Fruit fly (Drosophila melanogaster) whole organism, embryonic: ENCODE data around the gene hook.

Source experiments
- Abd-B ChIP-seq: fragments of 200-800 bp; sonication (Bioruptor generic); optimal IDR thresholded peaks from 2 replicates; lab custom pipeline; 2018; ENCODE audit warnings: missing biosample characterization, mild to moderate bottlenecking, missing genetic modification characterization, moderate library complexity
- Asciz ChIP-seq: fragments of 200-800 bp; sonication (Bioruptor generic); optimal IDR thresholded peaks from 2 replicates; lab custom pipeline; 2017; ENCODE audit warnings: missing biosample characterization, mild to moderate bottlenecking, missing genetic modification characterization, missing genetic modification reagents
- Bgb ChIP-seq: fragments of 200-800 bp; sonication (Bioruptor generic); IDR thresholded peaks from 2 replicates; pipeline ENCODE4 v1.3.6; 2022; ENCODE audit warnings: missing biosample characterization, missing genetic modification characterization; ENCODE audit not compliant: partially characterized antibody
- CG10431 ChIP-seq: fragments of 200-800 bp; sonication (Bioruptor generic); optimal IDR thresholded peaks from 3 replicates; lab custom pipeline; 2018; ENCODE audit warnings: missing biosample characterization, mild to moderate bottlenecking, missing genetic modification characterization
- CG12071 ChIP-seq: fragments of 200-800 bp; sonication (Bioruptor generic); optimal IDR thresholded peaks from 3 replicates; lab custom pipeline; 2018; ENCODE audit warnings: missing biosample characterization, mild to moderate bottlenecking, missing genetic modification characterization
- CG13424 ChIP-seq: fragments of 200-800 bp; sonication (Bioruptor generic); optimal IDR thresholded peaks from 2 replicates; lab custom pipeline; 2019; ENCODE audit warnings: missing biosample characterization, mild to moderate bottlenecking, missing genetic modification characterization, moderate library complexity
- CG18476 ChIP-seq: fragments of 200-800 bp; sonication (Bioruptor generic); optimal IDR thresholded peaks from 2 replicates; lab custom pipeline; 2016; ENCODE audit warnings: missing biosample characterization, mild to moderate bottlenecking, missing genetic modification characterization
- CG2199 ChIP-seq: fragments of 200-800 bp; sonication (Bioruptor generic); IDR thresholded peaks from 3 replicates; pipeline ENCODE4 v1.3.6; 2022; ENCODE audit warnings: missing biosample characterization, missing genetic modification characterization
- CG30403 ChIP-seq: fragments of 200-800 bp; sonication (Bioruptor generic); optimal IDR thresholded peaks from 3 replicates; lab custom pipeline; 2016; ENCODE audit warnings: missing biosample characterization, missing genetic modification characterization
- CG3065 ChIP-seq: fragments of 200-800 bp; sonication (Bioruptor generic); optimal IDR thresholded peaks from 2 replicates; lab custom pipeline; 2016; ENCODE audit warnings: missing biosample characterization, missing genetic modification characterization
- CG31388 ChIP-seq: fragments of 200-800 bp; sonication (Bioruptor generic); optimal IDR thresholded peaks from 2 replicates; lab custom pipeline; 2016; ENCODE audit warnings: missing biosample characterization, missing genetic modification characterization
- CG32532 ChIP-seq: fragments of 200-800 bp; sonication (Bioruptor generic); IDR thresholded peaks from 2 replicates; pipeline ENCODE4 v1.3.6; 2022; ENCODE audit warnings: missing biosample characterization, missing genetic modification characterization
- CG33557 ChIP-seq: fragments of 200-800 bp; sonication (Bioruptor generic); optimal IDR thresholded peaks from 2 replicates; lab custom pipeline; 2019; ENCODE audit warnings: missing biosample characterization, mild to moderate bottlenecking, missing genetic modification characterization, moderate library complexity
- CG43689 ChIP-seq: fragments of 200-800 bp; sonication (Bioruptor generic); IDR thresholded peaks from 2 replicates; pipeline ENCODE4 v1.3.6; 2022; ENCODE audit warnings: missing biosample characterization, missing genetic modification characterization
- CG6654 ChIP-seq: fragments of 200-800 bp; sonication (Bioruptor generic); optimal IDR thresholded peaks from 2 replicates; lab custom pipeline; 2017; ENCODE audit warnings: missing biosample characterization, mild to moderate bottlenecking, missing genetic modification characterization
- CG6765 ChIP-seq: fragments of 200-800 bp; sonication (Bioruptor generic); optimal IDR thresholded peaks from 3 replicates; lab custom pipeline; 2017; ENCODE audit warnings: missing biosample characterization, mild to moderate bottlenecking, missing genetic modification characterization
- CG7556 ChIP-seq: fragments of 200-800 bp; sonication (Bioruptor generic); optimal IDR thresholded peaks from 2 replicates; lab custom pipeline; 2017; ENCODE audit warnings: missing biosample characterization, mild to moderate bottlenecking, missing genetic modification characterization
- CG8089 ChIP-seq: fragments of 200-800 bp; sonication (Bioruptor generic); optimal IDR thresholded peaks from 3 replicates; lab custom pipeline; 2016; ENCODE audit warnings: missing biosample characterization, missing genetic modification characterization
- CG8281 ChIP-seq: fragments of 200-800 bp; sonication (Bioruptor generic); optimal IDR thresholded peaks from 2 replicates; lab custom pipeline; 2018; ENCODE audit warnings: missing biosample characterization, mild to moderate bottlenecking, missing genetic modification characterization, moderate library complexity
- CG9215 ChIP-seq: fragments of 200-800 bp; sonication (Bioruptor generic); IDR thresholded peaks from 2 replicates; pipeline ENCODE4 v1.3.6; 2022; ENCODE audit warnings: missing biosample characterization, missing genetic modification characterization
- CG9876 ChIP-seq: fragments of 200-800 bp; sonication (Bioruptor generic); optimal IDR thresholded peaks from 2 replicates; lab custom pipeline; 2016; ENCODE audit warnings: missing biosample characterization, missing genetic modification characterization
- Chrac-16 ChIP-seq: fragments of 200-800 bp; sonication (Bioruptor generic); optimal IDR thresholded peaks from 3 replicates; lab custom pipeline; 2016; ENCODE audit warnings: missing biosample characterization, missing genetic modification characterization
- Doc2 ChIP-seq: fragments of 200-800 bp; sonication (Bioruptor generic); IDR thresholded peaks from 2 replicates; pipeline ENCODE4 v1.3.6; 2022; ENCODE audit warnings: missing biosample characterization, missing genetic modification characterization
- Dref ChIP-seq: fragments of 200-800 bp; sonication (Bioruptor generic); IDR thresholded peaks from 2 replicates; pipeline ENCODE4 v1.3.6; 2022; ENCODE audit warnings: missing biosample characterization, missing genetic modification characterization
- Ets65A ChIP-seq: fragments of 200-800 bp; sonication (Bioruptor generic); peaks from one replicate; lab custom pipeline; 2016; ENCODE audit warnings: missing biosample characterization, missing genetic modification characterization
- Ets97D ChIP-seq: fragments of 200-800 bp; sonication (Bioruptor generic); optimal IDR thresholded peaks from 3 replicates; lab custom pipeline; 2016; ENCODE audit warnings: missing biosample characterization, missing genetic modification characterization
- HLH54F ChIP-seq: fragments of 200-800 bp; sonication (Bioruptor generic); optimal IDR thresholded peaks from 3 replicates; lab custom pipeline; 2016; ENCODE audit warnings: missing biosample characterization, missing genetic modification characterization
- Hey ChIP-seq: fragments of 200-800 bp; sonication (Bioruptor generic); optimal IDR thresholded peaks from 3 replicates; lab custom pipeline; 2018; ENCODE audit warnings: missing biosample characterization, mild to moderate bottlenecking, missing genetic modification characterization
- Meics ChIP-seq: fragments of 200-800 bp; sonication (Bioruptor generic); optimal IDR thresholded peaks from 2 replicates; lab custom pipeline; 2017; ENCODE audit warnings: missing biosample characterization, mild to moderate bottlenecking, missing genetic modification characterization
- NfI ChIP-seq: fragments of 200-800 bp; sonication (Bioruptor generic); optimal IDR thresholded peaks from 3 replicates; lab custom pipeline; 2018; ENCODE audit warnings: missing biosample characterization, mild to moderate bottlenecking, missing genetic modification characterization, moderate library complexity
- Optix ChIP-seq: fragments of 200-800 bp; sonication (Bioruptor generic); IDR thresholded peaks from 3 replicates; pipeline ENCODE4 v1.3.6; 2022; ENCODE audit warnings: missing biosample characterization, missing genetic modification characterization
- Scr ChIP-seq: fragments of 200-800 bp; sonication (Bioruptor generic); IDR thresholded peaks from 2 replicates; pipeline ENCODE4 v1.3.6; 2022; ENCODE audit warnings: missing biosample characterization, missing genetic modification characterization; ENCODE audit not compliant: partially characterized antibody
- Stat92E ChIP-seq, 3 experiments: fragments of >200 bp in 2 of 3; fragments of 200-800 bp in 1 of 3; sonication (Bioruptor generic) in 1 of 3; optimal IDR thresholded peaks; 2 replicates each; lab custom pipeline; 2017 to 2019; ENCODE audit warnings: missing biosample characterization in 3 of 3, missing genetic modification characterization in 3 of 3, mild to moderate bottlenecking in 1 of 3, moderate library complexity in 1 of 3
- chm ChIP-seq: fragments of 200-800 bp; sonication (Bioruptor generic); IDR thresholded peaks from 2 replicates; pipeline ENCODE4 v1.3.6; 2022; ENCODE audit warnings: missing biosample characterization, missing genetic modification characterization
- ci ChIP-seq: fragments of 200-800 bp; sonication (Bioruptor generic); IDR thresholded peaks from 3 replicates; pipeline ENCODE4 v1.3.6; 2022; ENCODE audit warnings: missing biosample characterization, missing genetic modification characterization
- crc ChIP-seq: fragments of 200-800 bp; sonication (Bioruptor generic); optimal IDR thresholded peaks from 2 replicates; lab custom pipeline; 2016; ENCODE audit warnings: missing biosample characterization, missing genetic modification characterization
- dysf ChIP-seq: fragments of 200-800 bp; sonication (Bioruptor generic); IDR thresholded peaks from 3 replicates; pipeline ENCODE4 v1.3.6; 2022; ENCODE audit warnings: missing biosample characterization, missing genetic modification characterization
- ewg ChIP-seq: fragments of 200-800 bp; sonication (Bioruptor generic); optimal IDR thresholded peaks from 3 replicates; lab custom pipeline; 2017; ENCODE audit warnings: mild to moderate bottlenecking, missing biosample characterization, missing genetic modification reagents, missing genetic modification characterization
- gcm2 ChIP-seq: fragments of 200-800 bp; sonication (Bioruptor generic); optimal IDR thresholded peaks from 2 replicates; lab custom pipeline; 2016; ENCODE audit warnings: missing biosample characterization, missing genetic modification characterization
- gem ChIP-seq: fragments of 200-800 bp; sonication (Bioruptor generic); optimal IDR thresholded peaks from 2 replicates; lab custom pipeline; 2019; ENCODE audit warnings: missing biosample characterization, mild to moderate bottlenecking, missing genetic modification characterization, moderate library complexity
- grau ChIP-seq: fragments of 200-800 bp; optimal IDR thresholded peaks from 3 replicates; lab custom pipeline; 2019; ENCODE audit warnings: missing biosample characterization, mild to moderate bottlenecking, missing genetic modification characterization, moderate library complexity
- gsb ChIP-seq: fragments of 200-800 bp; sonication (Bioruptor generic); IDR thresholded peaks from 2 replicates; pipeline ENCODE4 v1.3.6; 2022; ENCODE audit warnings: missing biosample characterization, missing genetic modification characterization
- ind ChIP-seq: fragments of 200-800 bp; sonication (Bioruptor generic); optimal IDR thresholded peaks from 3 replicates; lab custom pipeline; 2016; ENCODE audit warnings: missing biosample characterization, missing genetic modification characterization
- jing ChIP-seq: fragments of 200-800 bp; sonication (Bioruptor generic); optimal IDR thresholded peaks from 2 replicates; lab custom pipeline; 2018; ENCODE audit warnings: missing biosample characterization, mild to moderate bottlenecking, missing genetic modification characterization
- pho ChIP-seq: fragments of 200-800 bp; sonication (Bioruptor generic); optimal IDR thresholded peaks from 2 replicates; lab custom pipeline; 2016; ENCODE audit warnings: missing biosample characterization, missing genetic modification characterization
- pzg ChIP-seq: fragments of 200-800 bp; sonication (Bioruptor generic); optimal IDR thresholded peaks from 3 replicates; lab custom pipeline; 2018; ENCODE audit warnings: missing biosample characterization, mild to moderate bottlenecking, missing genetic modification characterization, moderate library complexity
- ro ChIP-seq: fragments of 200-800 bp; sonication (Bioruptor generic); IDR thresholded peaks from 2 replicates; pipeline ENCODE4 v1.3.6; 2022; ENCODE audit warnings: missing biosample characterization, missing genetic modification characterization
- slou ChIP-seq: fragments of 200-800 bp; sonication (Bioruptor generic); optimal IDR thresholded peaks from 3 replicates; lab custom pipeline; 2016; ENCODE audit warnings: missing biosample characterization, missing genetic modification characterization
- tap ChIP-seq: fragments of 200-800 bp; optimal IDR thresholded peaks from 3 replicates; lab custom pipeline; 2019; ENCODE audit warnings: missing biosample characterization, mild to moderate bottlenecking, missing genetic modification characterization, moderate library complexity
- unc-4 ChIP-seq: fragments of 200-800 bp; sonication (Bioruptor generic); IDR thresholded peaks from 2 replicates; pipeline ENCODE4 v1.3.6; 2022; ENCODE audit warnings: missing biosample characterization, missing genetic modification characterization; ENCODE audit not compliant: partially characterized antibody
- zf30C ChIP-seq: fragments of 200-800 bp; sonication (Bioruptor generic); optimal IDR thresholded peaks from 3 replicates; lab custom pipeline; 2018; ENCODE audit warnings: missing biosample characterization, mild to moderate bottlenecking, missing genetic modification characterization

Gene hook

dm6 chr2L:19009130-19009529 is 24.2 kb downstream of the hook start, which contains the start of gene RpL30 (continued):
- TF ChIP-seq Stat92E (GFP tag; optimal IDR thresholded peaks at IDR 0.05; lab: Kevin White, UChicago) (peak in 1 of 3 experiments; percentile 90), Asciz (GFP tag; lab: Kevin White, UChicago) (peak; percentile 90), ci (GFP tag; lab: Robert Waterston, UW) (peak; percentile 99), NfI (GFP tag; lab: Kevin White, UChicago) (peak; percentile 93), Scr (peak; percentile 65), CG3065 (GFP tag; lab: Kevin White, UChicago) (peak; percentile 81), slou (GFP tag; lab: Kevin White, UChicago) (peak; percentile 77), Abd-B (GFP tag; lab: Kevin White, UChicago) (peak; percentile 85), CG31388 (GFP tag; lab: Kevin White, UChicago) (peak; percentile 33), pzg (GFP tag; lab: Kevin White, UChicago) (peak; percentile 100), Ets97D (peak; percentile 100), CG6654 (GFP tag; lab: Kevin White, UChicago) (peak; percentile 63), CG9215 (GFP tag; lab: Robert Waterston, UW) (peak; percentile 60), ro (GFP tag; lab: Robert Waterston, UW) (peak; percentile 44; the same call in 1 of the 2 replicates), Ets65A (peak; percentile 99), CG13424 (tag; lab: Kevin White, UChicago) (peak; percentile 70), CG18476 (GFP tag; lab: Kevin White, UChicago) (peak; percentile 50), Dref (peak; percentile 52), CG32532 (GFP tag; lab: Robert Waterston, UW) (peak; percentile 93), CG6765 (peak; percentile 97), crc (GFP tag; lab: Kevin White, UChicago) (peak; percentile 83), pho (peak; percentile 89), ewg (GFP tag; lab: Kevin White, UChicago) (peak; percentile 84), tap (peak; percentile 77), CG10431 (GFP tag; lab: Kevin White, UChicago) (peak; percentile 94), gem (tag; lab: Kevin White, UChicago) (peak; percentile 75), ind (GFP tag; lab: Kevin White, UChicago) (peak; percentile 62), HLH54F (GFP tag; lab: Kevin White, UChicago) (peak; percentile 88), Optix (peak; percentile 80), Chrac-16 (GFP tag; lab: Kevin White, UChicago) (peak; percentile 67), CG30403 (GFP tag; lab: Kevin White, UChicago) (peak; percentile 72), dysf (peak; percentile 84), Doc2 (GFP tag; lab: Robert Waterston, UW) (0 out of 2 replicates have a peak, but pooled peaks have one; percentile 33), gcm2 (peak; percentile 87), CG7556 (peak; percentile 82), CG8089 (peak; percentile 92), unc-4 (peak; percentile 68), zf30C (GFP tag; lab: Kevin White, UChicago) (peak; percentile 54), Meics (GFP tag; lab: Kevin White, UChicago) (peak; percentile 95), Bgb (GFP tag; lab: Robert Waterston, UW) (peak; percentile 76), CG2199 (peak; percentile 86), chm (GFP tag; lab: Robert Waterston, UW) (peak; percentile 96), CG9876 (peak; percentile 94), CG33557 (GFP tag; lab: Kevin White, UChicago) (peak; percentile 67), jing (peak; percentile 66), CG43689 (peak; percentile 55; the same call in 1 of the 2 replicates), CG12071 (peak; percentile 95), gsb (GFP tag; lab: Robert Waterston, UW) (peak; percentile 74), CG8281 (tag; lab: Kevin White, UChicago) (peak; percentile 61), Hey (tag; lab: Kevin White, UChicago) (peak; percentile 84), grau (tag; lab: Kevin White, UChicago) (peak; percentile 80)
